Worm (Caenorhabditis elegans) whole organism, early embryonic: ENCODE measurements around the gene Y66A7A.4.

Experiments
- B0310.2 ChIP-seq: sonication (generic microtip); optimal IDR thresholded peaks from 2 replicates; lab custom pipeline; 2016; ENCODE audit warnings: mild to moderate bottlenecking, missing genetic modification characterization, missing compliant biosample characterization
- F13C5.2 ChIP-seq: sonication (generic microtip); optimal IDR thresholded peaks from 2 replicates; lab custom pipeline; 2017; ENCODE audit warnings: mild to moderate bottlenecking, missing genetic modification characterization, inconsistent platforms, missing compliant biosample characterization
- aly-1 ChIP-seq: sonication (generic microtip); optimal IDR thresholded peaks from 2 replicates; lab custom pipeline; 2016; ENCODE audit warnings: missing genetic modification characterization, missing compliant biosample characterization
- ama-1 ChIP-seq: fragments of 150-350 bp; optimal IDR thresholded peaks from 2 replicates; lab custom pipeline; 2014
- ceh-13 ChIP-seq: fragments of 200-800 bp; sonication (Bioruptor generic); optimal IDR thresholded peaks from 2 replicates; lab custom pipeline; 2018; ENCODE audit warnings: mild to moderate bottlenecking, missing genetic modification characterization, missing compliant biosample characterization
- ceh-36 ChIP-seq: sonication (generic microtip); optimal IDR thresholded peaks from 2 replicates; lab custom pipeline; 2016; ENCODE audit warnings: missing genetic modification characterization, inconsistent platforms, missing compliant biosample characterization
- ets-7 ChIP-seq: sonication (generic microtip); optimal IDR thresholded peaks from 2 replicates; lab custom pipeline; 2016; ENCODE audit warnings: missing genotype, missing genetic modification characterization, missing compliant biosample characterization
- flt-1 ChIP-seq: fragments of 200-800 bp; sonication (Bioruptor generic); IDR thresholded peaks from 2 replicates; pipeline ENCODE4 v1.3.6; 2022; ENCODE audit warnings: missing genetic modification characterization, missing compliant biosample characterization
- hmbx-1 ChIP-seq: sonication (generic microtip); optimal IDR thresholded peaks from 2 replicates; lab custom pipeline; 2016; ENCODE audit warnings: mild to moderate bottlenecking, missing genetic modification characterization, missing compliant biosample characterization
- hmg-4 ChIP-seq: fragments of 200-800 bp; sonication (Bioruptor generic); optimal IDR thresholded peaks from 2 replicates; lab custom pipeline; 2018; ENCODE audit warnings: mild to moderate bottlenecking, missing genetic modification characterization, missing compliant biosample characterization
- hnd-1 ChIP-seq: sonication (generic microtip); optimal IDR thresholded peaks from 2 replicates; lab custom pipeline; 2016; ENCODE audit warnings: missing genetic modification characterization, missing compliant biosample characterization
- pes-1 ChIP-seq: fragments of 200-800 bp; sonication (Bioruptor generic); IDR thresholded peaks from 2 replicates; pipeline ENCODE4 v1.3.6; 2022; ENCODE audit warnings: missing genetic modification reagents, missing genetic modification characterization, missing compliant biosample characterization
- scrt-1 ChIP-seq: fragments of 200-800 bp; sonication (Bioruptor generic); IDR thresholded peaks from 2 replicates; pipeline ENCODE4 v1.3.6; 2022; ENCODE audit warnings: missing genetic modification characterization, missing compliant biosample characterization
- sea-1 ChIP-seq: fragments of 200-800 bp; sonication (Bioruptor generic); conservative IDR thresholded peaks from 2 replicates; pipeline ENCODE4 v1.3.6; 2022; ENCODE audit warnings: missing genetic modification characterization, missing compliant biosample characterization
- tbx-11 ChIP-seq: fragments of 200-800 bp; sonication (Bioruptor generic); IDR thresholded peaks from 2 replicates; pipeline ENCODE4 v1.3.6; 2022; ENCODE audit warnings: missing genetic modification characterization, missing compliant biosample characterization
- tbx-37 ChIP-seq: fragments of 200-800 bp; sonication (Bioruptor generic); conservative IDR thresholded peaks from 2 replicates; pipeline ENCODE4 v1.3.6; 2022; ENCODE audit warnings: missing genetic modification reagents, missing genetic modification characterization, missing compliant biosample characterization
- tra-4 ChIP-seq: sonication (generic microtip); optimal IDR thresholded peaks from 2 replicates; lab custom pipeline; 2017; ENCODE audit warnings: missing genetic modification characterization, missing compliant biosample characterization

Gene Y66A7A.4

DNA sequence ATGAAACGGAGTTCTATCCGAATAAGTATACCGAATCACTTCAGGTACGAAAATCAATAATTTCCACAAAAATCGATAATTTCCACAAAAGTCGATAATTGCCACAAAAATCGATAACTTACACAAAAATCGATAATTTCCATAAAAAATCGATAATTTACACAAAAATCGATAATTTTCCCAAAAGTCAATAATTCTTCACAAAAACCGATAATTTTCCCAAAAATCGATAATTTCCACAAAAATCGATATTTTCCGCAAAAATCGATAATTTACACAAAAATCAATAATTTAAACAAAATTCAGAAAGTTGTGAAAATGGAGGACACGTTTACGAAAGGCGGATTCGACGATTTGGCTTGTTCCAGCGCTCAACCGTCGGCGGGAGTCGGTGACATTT, 2.5 kb downstream of the Y66A7A.4 start:
- TF ChIP-seq tbx-37 (GFP tag; lab: Robert Waterston, UW), result no peak
- no peak for TF ChIP-seq sea-1 (GFP tag; lab: Robert Waterston, UW)
- no peak for TF ChIP-seq F13C5.2 (tag; lab: Kevin White, UChicago)
- TF ChIP-seq pes-1 (GFP tag; lab: Robert Waterston, UW), result no peak
- TF ChIP-seq aly-1 (tag; lab: Kevin White, UChicago), result no peak
- TF ChIP-seq hmg-4 (GFP tag; lab: Kevin White, UChicago), result no peak
- no peak for TF ChIP-seq hnd-1 (tag; lab: Kevin White, UChicago)
- no peak for TF ChIP-seq scrt-1 (GFP tag; lab: Robert Waterston, UW)
- TF ChIP-seq ets-7 (tag; lab: Kevin White, UChicago), result no peak
- TF ChIP-seq tbx-11 (GFP tag; lab: Robert Waterston, UW), result no peak
- TF ChIP-seq ama-1 (lab: Kevin White, UChicago), result no peak
- no peak for TF ChIP-seq hmbx-1 (tag; lab: Kevin White, UChicago)
- no peak for TF ChIP-seq tra-4 (tag; lab: Kevin White, UChicago)
- TF ChIP-seq ceh-36 (tag; lab: Kevin White, UChicago), result no peak
- TF ChIP-seq ceh-13, result no peak

DNA sequence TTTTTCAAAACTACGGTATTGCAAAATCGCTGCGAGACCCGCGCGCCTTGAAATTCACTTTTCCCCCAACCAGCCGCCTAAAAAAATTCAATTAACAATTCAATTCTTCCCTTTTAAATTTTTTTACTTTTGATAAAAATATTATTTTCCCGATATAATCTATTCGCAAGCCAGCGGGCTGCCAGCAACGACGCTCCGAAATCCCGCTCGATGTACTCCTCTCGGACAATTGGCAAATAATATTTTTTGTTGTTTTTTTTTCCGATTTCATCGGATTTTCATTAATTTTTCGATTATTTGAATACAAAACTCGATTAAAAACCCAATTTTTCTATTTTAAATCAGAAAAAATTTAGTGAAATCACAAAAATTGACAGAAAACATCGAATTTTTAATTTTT, 3.4 kb downstream of the Y66A7A.4 start:
- no peak for TF ChIP-seq aly-1 (tag; lab: Kevin White, UChicago)
- TF ChIP-seq F13C5.2 (tag; lab: Kevin White, UChicago), result no peak
- TF ChIP-seq scrt-1 (GFP tag; lab: Robert Waterston, UW), result no peak
- no peak for TF ChIP-seq ceh-13
- no peak for TF ChIP-seq sea-1 (GFP tag; lab: Robert Waterston, UW)
- no peak for TF ChIP-seq tra-4 (tag; lab: Kevin White, UChicago)
- TF ChIP-seq B0310.2, result no peak
- TF ChIP-seq pes-1 (GFP tag; lab: Robert Waterston, UW), result no peak
- no peak for TF ChIP-seq hmg-4 (GFP tag; lab: Kevin White, UChicago)
- no peak for TF ChIP-seq ets-7 (tag; lab: Kevin White, UChicago)
- no peak for TF ChIP-seq hnd-1 (tag; lab: Kevin White, UChicago)
- TF ChIP-seq ceh-36 (tag; lab: Kevin White, UChicago), result no peak
- no peak for TF ChIP-seq ama-1 (lab: Kevin White, UChicago)
- no peak for TF ChIP-seq tbx-37 (GFP tag; lab: Robert Waterston, UW)

DNA sequence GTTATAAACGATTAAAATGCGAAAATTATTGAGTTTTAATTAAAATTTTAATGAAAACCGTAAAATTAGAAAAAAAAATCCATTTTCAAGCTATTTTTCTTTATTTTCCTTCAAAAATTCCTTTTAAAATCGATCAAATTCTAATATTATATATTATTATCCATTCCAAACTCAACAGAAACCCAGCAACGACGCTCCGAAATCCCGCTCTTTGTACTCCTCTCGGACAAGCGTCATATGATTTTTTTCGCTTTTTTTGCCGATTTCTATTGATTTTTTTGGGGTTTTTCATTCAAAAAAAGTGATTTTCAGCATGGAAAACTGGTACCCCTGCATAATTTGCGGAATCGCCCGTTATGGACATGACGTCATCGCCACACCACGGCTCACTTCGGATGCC, 4.0 kb downstream of the Y66A7A.4 start, which contains the start of gene ceh-91:
Gene ceh-91, plus strand, starts transcription at position 301 of the 400 bp plus-strand sequence.
- no peak for TF ChIP-seq ets-7 (tag; lab: Kevin White, UChicago)
- TF ChIP-seq flt-1 (GFP tag; lab: Robert Waterston, UW), result no peak
- no peak for TF ChIP-seq sea-1 (GFP tag; lab: Robert Waterston, UW)
- no peak for TF ChIP-seq scrt-1 (GFP tag; lab: Robert Waterston, UW)

DNA sequence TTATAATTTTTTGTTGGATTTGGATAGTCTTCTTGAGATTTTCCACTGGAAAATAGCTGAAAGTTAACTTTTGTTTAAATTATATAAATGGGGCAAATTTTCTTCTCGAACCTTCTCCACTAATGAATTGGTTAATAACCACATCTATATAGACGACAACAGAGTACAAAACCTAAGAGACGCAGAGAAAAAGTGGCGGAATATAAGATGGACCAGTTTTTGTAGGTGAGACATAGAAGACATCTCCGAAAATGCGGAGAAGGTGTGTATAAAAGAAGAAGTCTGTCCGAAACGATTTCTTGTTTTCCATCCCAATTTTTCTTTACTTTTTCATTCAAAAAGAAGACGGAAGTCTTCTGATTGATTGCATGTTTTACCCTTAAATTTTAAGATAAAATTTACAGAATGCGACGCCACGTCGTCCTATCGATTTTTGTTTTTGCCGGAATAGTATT, 12.5 kb downstream of the Y66A7A.4 start, which contains the start of gene gly-8:
Gene gly-8, plus strand, starts transcription at position 405 of the 455 bp plus-strand sequence.
- TF ChIP-seq F13C5.2 (tag; lab: Kevin White, UChicago), result no peak
- no peak for TF ChIP-seq hmg-4 (GFP tag; lab: Kevin White, UChicago)
- TF ChIP-seq sea-1 (GFP tag; lab: Robert Waterston, UW), result no peak
- no peak for TF ChIP-seq hnd-1 (tag; lab: Kevin White, UChicago)
- no peak for TF ChIP-seq scrt-1 (GFP tag; lab: Robert Waterston, UW)
- TF ChIP-seq pes-1 (GFP tag; lab: Robert Waterston, UW), result no peak
- no peak for TF ChIP-seq flt-1 (GFP tag; lab: Robert Waterston, UW)
- TF ChIP-seq tra-4 (tag; lab: Kevin White, UChicago), result no peak
- TF ChIP-seq tbx-37 (GFP tag; lab: Robert Waterston, UW), result no peak
- TF ChIP-seq ceh-36 (tag; lab: Kevin White, UChicago), result no peak
- TF ChIP-seq tbx-11 (GFP tag; lab: Robert Waterston, UW), result no peak
- TF ChIP-seq B0310.2, result no peak
- TF ChIP-seq aly-1 (tag; lab: Kevin White, UChicago), result no peak

DNA sequence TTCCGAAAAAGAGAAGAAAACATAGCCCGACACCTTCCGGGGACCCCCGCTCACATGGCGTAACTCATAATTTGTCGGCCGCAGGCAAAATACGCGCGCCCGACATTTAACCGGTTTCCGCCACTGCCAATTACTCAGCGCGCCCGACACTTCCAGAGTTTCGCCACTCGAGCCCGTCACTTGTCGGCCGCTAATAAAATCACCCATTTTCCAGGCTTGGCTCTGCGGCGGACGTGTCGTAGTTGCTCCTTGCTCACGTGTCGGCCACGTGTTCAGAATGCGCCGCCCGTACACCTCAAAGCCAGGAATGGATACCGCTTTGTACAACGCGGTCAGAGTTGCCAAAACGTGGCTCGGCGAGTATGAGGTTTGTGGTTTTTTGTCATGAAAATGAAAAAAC, 15.2 kb downstream of the Y66A7A.4 start:
- TF ChIP-seq scrt-1 (GFP tag; lab: Robert Waterston, UW) (no peak), flt-1 (GFP tag; lab: Robert Waterston, UW) (no peak), ets-7 (tag; lab: Kevin White, UChicago) (no peak), tra-4 (tag; lab: Kevin White, UChicago) (no peak), tbx-37 (GFP tag; lab: Robert Waterston, UW) (no peak), F13C5.2 (tag; lab: Kevin White, UChicago) (no peak), ama-1 (lab: Kevin White, UChicago) (no peak), ceh-13 (no peak), hmg-4 (GFP tag; lab: Kevin White, UChicago) (no peak), pes-1 (GFP tag; lab: Robert Waterston, UW) (no peak), aly-1 (tag; lab: Kevin White, UChicago) (no peak), sea-1 (GFP tag; lab: Robert Waterston, UW) (no peak), hmbx-1 (tag; lab: Kevin White, UChicago) (no peak), B0310.2 (no peak), ceh-36 (tag; lab: Kevin White, UChicago) (no peak), hnd-1 (tag; lab: Kevin White, UChicago) (no peak), tbx-11 (GFP tag; lab: Robert Waterston, UW) (no peak)

DNA sequence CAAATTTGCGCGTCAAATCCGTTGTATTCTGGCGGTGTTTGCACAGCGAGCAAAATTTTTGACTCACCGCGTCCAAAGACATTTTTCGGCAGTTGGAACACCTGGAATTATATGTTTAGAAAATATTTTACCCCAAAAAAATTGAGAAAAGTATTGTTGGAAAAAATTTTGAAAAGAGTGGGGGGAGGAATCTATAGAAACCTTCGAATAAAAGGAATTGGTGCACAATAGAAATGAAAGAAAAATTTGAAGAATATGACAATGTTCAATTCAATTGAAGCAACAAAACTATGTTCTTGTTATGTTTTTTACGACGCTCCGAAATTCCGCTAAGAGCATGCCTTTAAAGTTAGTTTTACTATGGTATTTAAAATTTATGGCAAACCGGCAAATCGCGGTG, 16.9 kb downstream of the Y66A7A.4 start, which contains the start of gene Y66A7A.7:
Gene Y66A7A.7, minus strand, starts transcription at position 101 of the 400 bp plus-strand sequence.
- no peak for TF ChIP-seq tbx-11 (GFP tag; lab: Robert Waterston, UW)
- TF ChIP-seq pes-1 (GFP tag; lab: Robert Waterston, UW), result no peak
- TF ChIP-seq sea-1 (GFP tag; lab: Robert Waterston, UW), result no peak
- no peak for TF ChIP-seq ama-1 (lab: Kevin White, UChicago)
- TF ChIP-seq ceh-13, result no peak
- TF ChIP-seq ceh-36 (tag; lab: Kevin White, UChicago), result no peak
- TF ChIP-seq scrt-1 (GFP tag; lab: Robert Waterston, UW), result no peak
- TF ChIP-seq hnd-1 (tag; lab: Kevin White, UChicago), result no peak
- TF ChIP-seq tbx-37 (GFP tag; lab: Robert Waterston, UW), result no peak
- TF ChIP-seq tra-4 (tag; lab: Kevin White, UChicago), result no peak
- no peak for TF ChIP-seq ets-7 (tag; lab: Kevin White, UChicago)
- TF ChIP-seq F13C5.2 (tag; lab: Kevin White, UChicago), result no peak
- no peak for TF ChIP-seq flt-1 (GFP tag; lab: Robert Waterston, UW)
- no peak for TF ChIP-seq B0310.2
- TF ChIP-seq hmg-4 (GFP tag; lab: Kevin White, UChicago), result no peak
- no peak for TF ChIP-seq aly-1 (tag; lab: Kevin White, UChicago)
- TF ChIP-seq hmbx-1 (tag; lab: Kevin White, UChicago), result no peak
